Fruit fly (Drosophila melanogaster) whole organism, embryonic: ENCODE data around the gene CG13032.

Source experiments
- CG15011 ChIP-seq: fragments of 200-800 bp; sonication (Bioruptor generic); optimal IDR thresholded peaks from 3 replicates; lab custom pipeline; 2018; ENCODE audit warnings: missing biosample characterization, mild to moderate bottlenecking, missing genetic modification characterization
- CG15269 ChIP-seq: fragments of 200-800 bp; sonication (Bioruptor generic); optimal IDR thresholded peaks from 2 replicates; lab custom pipeline; 2018; ENCODE audit warnings: missing biosample characterization, mild to moderate bottlenecking, missing genetic modification characterization, moderate library complexity
- CG1603 ChIP-seq: fragments of 200-800 bp; sonication (Bioruptor generic); optimal IDR thresholded peaks from 2 replicates; lab custom pipeline; 2019; ENCODE audit warnings: missing biosample characterization, mild to moderate bottlenecking, missing genetic modification characterization, moderate library complexity
- CG17361 ChIP-seq: fragments of 200-800 bp; sonication (Bioruptor generic); IDR thresholded peaks from 3 replicates; pipeline ENCODE4 v1.3.6; 2022; ENCODE audit warnings: missing biosample characterization, missing genetic modification characterization
- CG17802 ChIP-seq: fragments of 200-800 bp; sonication (Bioruptor generic); optimal IDR thresholded peaks from 2 replicates; lab custom pipeline; 2018; ENCODE audit warnings: missing biosample characterization, mild to moderate bottlenecking, missing genetic modification characterization, moderate library complexity
- CG1832 ChIP-seq: fragments of 200-800 bp; sonication (Bioruptor generic); optimal IDR thresholded peaks from 2 replicates; lab custom pipeline; 2017; ENCODE audit warnings: missing biosample characterization, mild to moderate bottlenecking, missing genetic modification characterization, inconsistent platforms
- CG2202 ChIP-seq: fragments of 200-800 bp; sonication (Bioruptor generic); optimal IDR thresholded peaks from 2 replicates; lab custom pipeline; 2018; ENCODE audit warnings: missing biosample characterization, mild to moderate bottlenecking, missing genetic modification characterization
- CG30431 ChIP-seq: fragments of 200-800 bp; sonication (Bioruptor generic); optimal IDR thresholded peaks from 2 replicates; lab custom pipeline; 2017; ENCODE audit warnings: missing biosample characterization, missing genetic modification characterization
- CG3726 ChIP-seq: fragments of 200-800 bp; sonication (Bioruptor generic); IDR thresholded peaks from 3 replicates; pipeline ENCODE4, ENCODE4 v1.3.6; 2022; ENCODE audit warnings: missing biosample characterization, missing genetic modification characterization
- CG5245 ChIP-seq: fragments of 200-800 bp; sonication (Bioruptor generic); optimal IDR thresholded peaks from 3 replicates; lab custom pipeline; 2016; ENCODE audit warnings: missing biosample characterization, missing genetic modification characterization
- CG6683 ChIP-seq: fragments of 200-800 bp; sonication (Bioruptor generic); optimal IDR thresholded peaks from 2 replicates; lab custom pipeline; 2017; ENCODE audit warnings: missing biosample characterization, mild to moderate bottlenecking, missing genetic modification characterization, missing genetic modification reagents
- CG7987 ChIP-seq: fragments of 200-800 bp; sonication (Bioruptor generic); optimal IDR thresholded peaks from 2 replicates; lab custom pipeline; 2018; ENCODE audit warnings: missing biosample characterization, mild to moderate bottlenecking, missing genetic modification characterization, moderate library complexity
- CG8089 ChIP-seq: fragments of 200-800 bp; sonication (Bioruptor generic); optimal IDR thresholded peaks from 3 replicates; lab custom pipeline; 2016; ENCODE audit warnings: missing biosample characterization, missing genetic modification characterization
- CkIIα-i1 ChIP-seq: fragments of 200-800 bp; sonication (Bioruptor generic); IDR thresholded peaks from 2 replicates; pipeline ENCODE4 v1.3.6; 2022; ENCODE audit warnings: missing biosample characterization, missing genetic modification characterization
- D ChIP-seq, 2 experiments: fragments of 200-800 bp in 1 of 2; fragments of >200 bp in 1 of 2; sonication (Bioruptor generic) in 1 of 2; optimal IDR thresholded peaks; 2 replicates in 1 of 2; 3 replicates in 1 of 2; lab custom pipeline; 2017; ENCODE audit warnings: mild to moderate bottlenecking in 1 of 2, missing biosample characterization in 1 of 2, missing genetic modification characterization in 1 of 2, missing genetic modification reagents in 1 of 2
- Dip2 ChIP-seq: fragments of 200-800 bp; sonication (Bioruptor generic); IDR thresholded peaks from 2 replicates; pipeline ENCODE4 v1.3.6; 2022; ENCODE audit warnings: missing biosample characterization, missing genetic modification characterization
- Eip74EF ChIP-seq, 2 experiments: fragments of 200-800 bp in 1 of 2; fragments of >200 bp in 1 of 2; sonication (Bioruptor generic) in 1 of 2; optimal IDR thresholded peaks; 2 replicates each; lab custom pipeline; 2017 to 2019; ENCODE audit warnings: missing biosample characterization in 2 of 2, missing genetic modification characterization in 2 of 2, mild to moderate bottlenecking in 1 of 2, moderate library complexity in 1 of 2
- Fer1 ChIP-seq: fragments of 200-800 bp; sonication (Bioruptor generic); optimal IDR thresholded peaks from 2 replicates; lab custom pipeline; 2017; ENCODE audit warnings: missing biosample characterization, mild to moderate bottlenecking, missing genetic modification characterization
- H2.0 ChIP-seq: fragments of 200-800 bp; sonication (Bioruptor generic); IDR thresholded peaks from 2 replicates; pipeline ENCODE4 v1.3.6; 2022; ENCODE audit warnings: missing biosample characterization, missing genetic modification characterization
- HLH54F ChIP-seq: fragments of 200-800 bp; sonication (Bioruptor generic); optimal IDR thresholded peaks from 3 replicates; lab custom pipeline; 2016; ENCODE audit warnings: missing biosample characterization, missing genetic modification characterization
- Hr39 ChIP-seq: fragments of >200 bp; optimal IDR thresholded peaks from 2 replicates; lab custom pipeline; 2017
- Jarid2 ChIP-seq: fragments of 200-800 bp; sonication (Bioruptor generic); optimal IDR thresholded peaks from 3 replicates; lab custom pipeline; 2017; ENCODE audit warnings: mild to moderate bottlenecking, missing biosample characterization, missing genetic modification reagents, missing genetic modification characterization
- Mad ChIP-seq: fragments of 200-800 bp; sonication (Bioruptor generic); optimal IDR thresholded peaks from 2 replicates; lab custom pipeline; 2016; ENCODE audit warnings: missing biosample characterization, missing genetic modification characterization
- Nf-YC ChIP-seq: fragments of 200-800 bp; optimal IDR thresholded peaks from 3 replicates; lab custom pipeline; 2019; ENCODE audit warnings: missing biosample characterization, mild to moderate bottlenecking, missing genetic modification characterization, moderate library complexity
- Pdp1 ChIP-seq, 2 experiments: fragments of 200-800 bp; sonication (Bioruptor generic); optimal IDR thresholded peaks; 3 replicates each; lab custom pipeline; 2016; ENCODE audit warnings: missing biosample characterization in 2 of 2, missing genetic modification characterization in 2 of 2, mild to moderate bottlenecking in 1 of 2, moderate library complexity in 1 of 2
- Sry-β ChIP-seq: fragments of 200-800 bp; sonication (Bioruptor generic); optimal IDR thresholded peaks from 2 replicates; lab custom pipeline; 2018; ENCODE audit warnings: missing biosample characterization, mild to moderate bottlenecking, missing genetic modification characterization, moderate library complexity
- chinmo ChIP-seq: fragments of 200-800 bp; sonication (Bioruptor generic); IDR thresholded peaks from 4 replicates; pipeline ENCODE4 v1.3.6; 2022; ENCODE audit warnings: missing biosample characterization, missing genetic modification characterization; ENCODE audit not compliant: partially characterized antibody
- esg ChIP-seq: fragments of 200-800 bp; sonication (Bioruptor generic); conservative IDR thresholded peaks from 2 replicates; pipeline ENCODE4 v1.3.6; 2022; ENCODE audit warnings: missing biosample characterization, missing genetic modification characterization
- fd3F ChIP-seq: fragments of 200-800 bp; sonication (Bioruptor generic); optimal IDR thresholded peaks from 2 replicates; lab custom pipeline; 2018; ENCODE audit warnings: missing biosample characterization, mild to moderate bottlenecking, missing genetic modification characterization, moderate library complexity
- fru ChIP-seq: fragments of >200 bp; optimal IDR thresholded peaks from 2 replicates; lab custom pipeline; 2017
- gt ChIP-seq: fragments of 200-800 bp; sonication (Bioruptor generic); IDR thresholded peaks from 2 replicates; pipeline ENCODE4 v1.3.6; 2022; ENCODE audit warnings: missing biosample characterization, missing genetic modification characterization
- jing ChIP-seq: fragments of 200-800 bp; sonication (Bioruptor generic); optimal IDR thresholded peaks from 2 replicates; lab custom pipeline; 2018; ENCODE audit warnings: missing biosample characterization, mild to moderate bottlenecking, missing genetic modification characterization
- jumu ChIP-seq: fragments of 200-800 bp; sonication (Bioruptor generic); optimal IDR thresholded peaks from 3 replicates; lab custom pipeline; 2016; ENCODE audit warnings: missing biosample characterization, missing genetic modification characterization
- kni ChIP-seq: fragments of 200-800 bp; sonication (Bioruptor generic); optimal IDR thresholded peaks from 3 replicates; lab custom pipeline; 2017; ENCODE audit warnings: mild to moderate bottlenecking, missing biosample characterization, missing genetic modification reagents, missing genetic modification characterization
- knrl ChIP-seq: fragments of 200-800 bp; sonication (Bioruptor generic); IDR thresholded peaks from 3 replicates; pipeline ENCODE4 v1.3.6; 2022; ENCODE audit warnings: missing biosample characterization, missing genetic modification characterization; ENCODE audit not compliant: partially characterized antibody
- maf-S ChIP-seq: fragments of 200-800 bp; sonication (Bioruptor generic); optimal IDR thresholded peaks from 2 replicates; lab custom pipeline; 2016; ENCODE audit warnings: missing biosample characterization, missing genetic modification characterization
- mirr ChIP-seq: fragments of 200-800 bp; sonication (Bioruptor generic); optimal IDR thresholded peaks from 3 replicates; lab custom pipeline; 2018; ENCODE audit warnings: missing biosample characterization, mild to moderate bottlenecking, missing genetic modification characterization
- p53 ChIP-seq: fragments of 200-800 bp; sonication (Bioruptor generic); optimal IDR thresholded peaks from 2 replicates; lab custom pipeline; 2016; ENCODE audit warnings: missing biosample characterization, missing genetic modification characterization
- pfk ChIP-seq: fragments of 200-800 bp; sonication (Bioruptor generic); optimal IDR thresholded peaks from 2 replicates; lab custom pipeline; 2018; ENCODE audit warnings: missing biosample characterization, mild to moderate bottlenecking, missing genetic modification characterization, moderate library complexity
- pzg ChIP-seq: fragments of 200-800 bp; sonication (Bioruptor generic); optimal IDR thresholded peaks from 3 replicates; lab custom pipeline; 2018; ENCODE audit warnings: missing biosample characterization, mild to moderate bottlenecking, missing genetic modification characterization, moderate library complexity
- seq ChIP-seq: fragments of 200-800 bp; sonication (Bioruptor generic); IDR thresholded peaks from 2 replicates; pipeline ENCODE4 v1.3.6; 2022; ENCODE audit warnings: missing biosample characterization, missing genetic modification characterization
- slou ChIP-seq: fragments of 200-800 bp; sonication (Bioruptor generic); optimal IDR thresholded peaks from 3 replicates; lab custom pipeline; 2016; ENCODE audit warnings: missing biosample characterization, missing genetic modification characterization
- so ChIP-seq: fragments of 200-800 bp; sonication (Bioruptor generic); IDR thresholded peaks from 3 replicates; pipeline ENCODE4 v1.3.6; 2022; ENCODE audit warnings: missing biosample characterization, missing genetic modification characterization
- tap ChIP-seq: fragments of 200-800 bp; optimal IDR thresholded peaks from 3 replicates; lab custom pipeline; 2019; ENCODE audit warnings: missing biosample characterization, mild to moderate bottlenecking, missing genetic modification characterization, moderate library complexity
- tgo ChIP-seq: fragments of 200-800 bp; sonication (Bioruptor generic); IDR thresholded peaks from 3 replicates; pipeline ENCODE4 v1.3.6; 2022; ENCODE audit warnings: missing biosample characterization, missing genetic modification characterization
- tna ChIP-seq: fragments of 200-800 bp; sonication (Bioruptor generic); IDR thresholded peaks from 2 replicates; pipeline ENCODE4 v1.3.6; 2022; ENCODE audit warnings: missing biosample characterization, missing genetic modification characterization; ENCODE audit not compliant: partially characterized antibody
- toy ChIP-seq: fragments of 200-800 bp; sonication (Bioruptor generic); IDR thresholded peaks from 2 replicates; pipeline ENCODE4 v1.3.6; 2022; ENCODE audit warnings: missing biosample characterization, missing genetic modification characterization
- twi ChIP-seq: fragments of 200-800 bp; optimal IDR thresholded peaks from 2 replicates; lab custom pipeline; 2019; ENCODE audit warnings: missing biosample characterization, mild to moderate bottlenecking, missing genetic modification characterization, moderate library complexity

Gene CG13032

DNA sequence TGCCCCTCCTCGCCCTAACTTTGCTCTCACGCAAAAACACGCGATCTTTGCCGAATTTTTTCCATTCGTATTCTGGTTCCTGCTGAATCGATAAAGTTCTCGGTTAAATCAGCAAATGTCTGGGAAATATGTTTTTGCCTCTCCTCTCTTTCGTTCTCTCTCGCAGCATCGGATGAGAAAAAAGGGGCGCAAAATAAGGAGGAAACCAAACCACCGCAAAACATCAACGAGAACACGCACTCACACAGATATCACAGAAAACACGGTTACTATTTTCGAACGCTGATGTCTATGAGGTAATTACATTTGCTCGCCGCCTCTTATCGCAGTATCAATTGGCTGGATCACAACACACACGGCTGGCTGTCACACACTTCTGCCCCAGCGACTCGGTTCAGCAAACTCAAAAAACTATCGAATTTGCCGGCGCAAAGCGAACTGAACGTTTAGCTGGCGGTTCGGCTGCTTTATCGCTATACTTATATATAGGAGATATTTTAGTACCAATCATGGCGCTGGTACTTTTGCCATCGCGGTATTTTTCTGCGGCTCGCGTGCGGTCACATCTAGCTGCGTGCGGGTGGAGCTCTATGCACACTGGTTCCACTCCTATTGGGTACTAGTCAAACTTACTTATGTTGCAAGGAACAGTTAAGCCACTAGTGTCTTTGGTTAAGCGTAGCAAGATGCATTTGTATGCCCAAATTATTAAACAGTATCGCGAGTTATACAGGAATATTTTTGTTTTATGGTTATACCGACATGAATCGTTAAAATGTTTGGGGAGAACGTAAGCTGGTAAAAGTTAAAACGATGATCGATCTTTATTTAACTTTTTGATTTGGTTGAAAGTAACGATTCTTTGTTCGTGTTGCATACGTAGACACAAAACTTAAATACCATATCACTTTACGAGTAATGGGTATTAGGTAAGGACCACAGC is 12.3 kb upstream of the CG13032 start, which contains the start of gene Baldspot (continued):
- TF ChIP-seq tgo (GFP tag; lab: Robert Waterston, UW) (peak; percentile 48; the same call in 2 of the 3 replicates), Hr39 (lab: Kevin White, UChicago) (no peak), pfk (GFP tag; lab: Kevin White, UChicago) (no peak), CG2202 (tag; lab: Kevin White, UChicago) (no peak), CG8089 (GFP tag; lab: Kevin White, UChicago) (peak; percentile 45), Dip2 (no peak), CG7987 (GFP tag; lab: Kevin White, UChicago) (peak; percentile 57), fd3F (GFP tag; lab: Kevin White, UChicago) (no peak), tna (GFP tag; lab: Robert Waterston, UW) (peak; percentile 58), maf-S (GFP tag; lab: Kevin White, UChicago) (peak; percentile 27), HLH54F (no peak), gt (GFP tag; lab: Robert Waterston, UW) (no peak), CG17361 (GFP tag; lab: Robert Waterston, UW) (peak; percentile 92), CG15269 (peak; percentile 42), toy (GFP tag; lab: Robert Waterston, UW) (no peak), CG6683 (GFP tag; lab: Kevin White, UChicago) (peak; percentile 71), CG15011 (GFP tag; lab: Kevin White, UChicago) (peak; percentile 79), CG3726 (GFP tag; lab: Robert Waterston, UW) (no peak), Pdp1 (GFP tag; optimal IDR thresholded peaks at IDR 0.05; lab: Kevin White, UChicago) (peak; percentile 88 to 89), tap (tag; lab: Kevin White, UChicago) (peak; percentile 82), so (GFP tag; lab: Robert Waterston, UW) (peak; percentile 49; the same call in 1 of the 3 replicates), D (optimal IDR thresholded peaks at IDR 0.05; lab: Kevin White, UChicago) (no peak), D (GFP tag; optimal IDR thresholded peaks at IDR 0.05; lab: Kevin White, UChicago) (peak; percentile 88), twi (tag; lab: Kevin White, UChicago) (no peak), Jarid2 (GFP tag; lab: Kevin White, UChicago) (peak; percentile 95), jing (GFP tag; lab: Kevin White, UChicago) (no peak), p53 (GFP tag; lab: Kevin White, UChicago) (peak; percentile 78), Eip74EF (GFP tag; optimal IDR thresholded peaks at IDR 0.05; lab: Kevin White, UChicago) (peak in 1 of 2 experiments; percentile 48), jumu (peak; percentile 68), CkIIα-i1 (no peak), seq (GFP tag; lab: Robert Waterston, UW) (no peak), fru (lab: Kevin White, UChicago) (no peak), chinmo (peak; percentile 71; the same call in 3 of the 4 replicates), CG1832 (no peak), kni (peak; percentile 54), CG17802 (tag; lab: Kevin White, UChicago) (peak; percentile 60), Sry-β (GFP tag; lab: Kevin White, UChicago) (peak; percentile 83), Nf-YC (tag; lab: Kevin White, UChicago) (peak; percentile 58), esg (no peak), CG1603 (tag; lab: Kevin White, UChicago) (peak; percentile 80), CG5245 (GFP tag; lab: Kevin White, UChicago) (peak; percentile 66), Mad (GFP tag; lab: Kevin White, UChicago) (peak; percentile 23), CG30431 (GFP tag; lab: Kevin White, UChicago) (peak; percentile 18), H2.0 (GFP tag; lab: Robert Waterston, UW) (peak; percentile 39; the same call in 1 of the 2 replicates), knrl (GFP tag; lab: Robert Waterston, UW) (peak; percentile 63), slou (no peak), Fer1 (GFP tag; lab: Kevin White, UChicago) (peak; percentile 90), pzg (GFP tag; lab: Kevin White, UChicago) (peak; percentile 95), mirr (GFP tag; lab: Kevin White, UChicago) (peak; percentile 82)
